Worm (Caenorhabditis elegans): ENCODE data around the gene T22F3.11.
"Not testable (repeated sequence)": the region's sequence is repeated elsewhere in the genome, so short reads cannot be mapped to it uniquely, and the experiment has no call there.

The T22F3.11 gene

DNA sequence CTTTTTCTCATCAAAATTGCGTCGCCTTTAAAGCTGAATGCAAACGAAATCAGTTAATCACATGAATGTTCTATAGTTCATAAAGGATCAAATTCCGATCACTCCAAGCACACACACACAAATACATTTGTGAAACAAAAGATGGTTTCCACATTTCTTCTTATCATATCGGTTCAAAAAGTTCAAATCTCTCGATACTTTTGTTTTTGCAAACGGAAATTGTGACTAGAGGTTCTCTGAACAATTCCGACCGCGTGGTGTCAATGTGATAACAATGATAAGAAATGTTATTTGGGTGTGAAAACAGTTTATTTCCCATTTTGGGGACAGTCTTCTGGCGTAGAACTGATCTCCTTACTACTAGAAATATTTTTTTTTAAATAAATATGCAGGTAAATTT is 2.5 kb upstream of the T22F3.11 start:
- TF ChIP-seq dao-5 (tag; optimal IDR thresholded peaks at IDR 0.05) (no peak), him-1 (tag; optimal IDR thresholded peaks at IDR 0.05) (no peak), W03F9.2 (tag; optimal IDR thresholded peaks at IDR 0.05) (no peak)

ce11 chrV:3613042-3613441 is 1.3 kb downstream of the T22F3.11 start:
- TF ChIP-seq dao-5 (tag; optimal IDR thresholded peaks at IDR 0.05) (no peak), W03F9.2 (tag; optimal IDR thresholded peaks at IDR 0.05) (no peak), him-1 (tag; optimal IDR thresholded peaks at IDR 0.05) (no peak)

- no peak for TF ChIP-seq him-1 (tag; optimal IDR thresholded peaks at IDR 0.05)
- no peak for TF ChIP-seq W03F9.2 (tag; optimal IDR thresholded peaks at IDR 0.05)
- no peak for TF ChIP-seq dao-5 (tag; optimal IDR thresholded peaks at IDR 0.05)
Measured at ce11 chrV:3611654-3612053, 2.7 kb downstream of the T22F3.11 start, which contains the start of gene T22F3.10. Gene T22F3.10 (minus strand): TSS chrV:3611754.

- TF ChIP-seq dao-5 (tag; optimal IDR thresholded peaks at IDR 0.05): no peak
- TF ChIP-seq W03F9.2 (tag; optimal IDR thresholded peaks at IDR 0.05): no peak
- no peak for TF ChIP-seq him-1 (tag; optimal IDR thresholded peaks at IDR 0.05)
Measured at ce11 chrV:3610709-3611108, 3.6 kb downstream of the T22F3.11 start.

DNA sequence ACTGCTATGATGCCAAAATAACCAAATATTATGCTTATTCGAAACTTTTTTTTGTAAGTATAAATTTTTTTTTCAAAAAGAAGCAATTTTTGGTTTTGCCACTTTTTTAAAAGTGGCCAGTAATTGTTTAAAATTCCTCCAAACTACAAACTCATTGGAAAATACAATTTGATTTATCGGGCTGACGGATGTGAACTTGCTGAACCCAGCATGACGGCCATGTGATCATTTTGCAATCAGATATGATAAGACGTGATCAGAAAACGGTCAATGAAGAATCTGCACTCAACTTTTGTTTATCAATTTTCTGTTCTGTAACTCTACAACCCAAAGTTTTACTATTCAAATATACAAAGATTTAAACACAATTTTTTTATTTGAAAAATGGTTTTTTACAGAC is 8.0 kb downstream of the T22F3.11 start:
- TF ChIP-seq dao-5 (tag; optimal IDR thresholded peaks at IDR 0.05): no peak

- TF ChIP-seq him-1 (tag; optimal IDR thresholded peaks at IDR 0.05) (no peak), W03F9.2 (tag; optimal IDR thresholded peaks at IDR 0.05) (no peak), dao-5 (tag; optimal IDR thresholded peaks at IDR 0.05) (no peak)
Measured at ce11 chrV:3605325-3605724, 9.0 kb downstream of the T22F3.11 start, which contains the start of gene T22F3.8. Gene T22F3.8 (minus strand): TSS chrV:3605425.

DNA sequence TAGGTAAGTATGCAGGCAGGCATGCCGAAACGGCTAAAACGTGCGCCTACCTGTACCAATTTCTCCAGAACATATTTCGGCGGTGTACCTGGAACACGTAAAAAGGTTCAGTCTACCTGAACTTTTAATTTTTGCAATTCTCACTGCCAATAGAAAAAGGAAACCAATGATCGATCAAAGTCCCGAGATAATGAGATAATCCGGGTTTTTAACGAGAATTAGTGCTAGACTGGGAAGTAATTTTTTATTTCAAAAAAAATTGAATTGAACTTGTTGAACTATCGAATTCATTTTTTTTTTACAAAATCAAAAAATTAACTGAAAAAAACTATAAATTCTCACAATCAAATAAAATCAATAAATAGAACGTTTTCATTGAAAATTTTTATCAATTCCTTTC is 13.8 kb downstream of the T22F3.11 start, which contains the start of gene T22F3.7:
Gene T22F3.7, minus strand, starts transcription at position 101 of the 400 bp plus-strand sequence.
- no peak for TF ChIP-seq W03F9.2 (tag; optimal IDR thresholded peaks at IDR 0.05)
- TF ChIP-seq him-1 (tag; optimal IDR thresholded peaks at IDR 0.05): no peak
- TF ChIP-seq dao-5 (tag; optimal IDR thresholded peaks at IDR 0.05): no peak

ce11 chrV:3597052-3597451 is 17.3 kb downstream of the T22F3.11 start, which contains the start of gene srh-212:
Gene srh-212 (minus strand): TSS chrV:3597152.
- not testable (repeated sequence) for TF ChIP-seq dao-5, W03F9.2, him-1 (tag; optimal IDR thresholded peaks at IDR 0.05)

DNA sequence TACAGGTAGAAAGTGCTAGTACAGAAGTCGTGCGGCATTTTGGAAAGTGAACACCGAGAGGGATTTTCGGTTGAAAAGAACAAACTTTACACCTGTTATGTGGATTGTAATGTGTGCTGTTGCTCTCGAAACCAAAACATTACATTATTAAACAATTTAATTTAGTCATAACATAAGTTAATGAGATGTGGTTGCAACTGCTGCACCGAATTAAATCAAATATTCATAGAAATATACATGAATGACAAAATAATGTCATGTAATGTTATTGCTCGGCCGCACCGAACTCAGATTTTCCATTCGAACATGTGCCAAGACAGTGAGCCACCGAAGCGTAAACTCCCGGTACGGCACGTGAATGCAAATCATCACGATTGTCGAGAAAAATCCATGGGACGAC is 19.4 kb downstream of the T22F3.11 start, which contains the start of gene srh-213:
Gene srh-213, minus strand, starts transcription at position 101 of the 400 bp plus-strand sequence.
- TF ChIP-seq dao-5 (tag; optimal IDR thresholded peaks at IDR 0.05) (no peak), W03F9.2 (tag; optimal IDR thresholded peaks at IDR 0.05) (no peak), him-1 (tag; optimal IDR thresholded peaks at IDR 0.05) (no peak)

ce11 chrV:3592099-3592498 is 22.3 kb downstream of the T22F3.11 start, which contains the start of gene T22F3.12:
Gene T22F3.12 (minus strand): TSS chrV:3592199.
- TF ChIP-seq dao-5 (tag; optimal IDR thresholded peaks at IDR 0.05): no peak
- TF ChIP-seq him-1 (tag; optimal IDR thresholded peaks at IDR 0.05): no peak
- no peak for TF ChIP-seq W03F9.2 (tag; optimal IDR thresholded peaks at IDR 0.05)

DNA sequence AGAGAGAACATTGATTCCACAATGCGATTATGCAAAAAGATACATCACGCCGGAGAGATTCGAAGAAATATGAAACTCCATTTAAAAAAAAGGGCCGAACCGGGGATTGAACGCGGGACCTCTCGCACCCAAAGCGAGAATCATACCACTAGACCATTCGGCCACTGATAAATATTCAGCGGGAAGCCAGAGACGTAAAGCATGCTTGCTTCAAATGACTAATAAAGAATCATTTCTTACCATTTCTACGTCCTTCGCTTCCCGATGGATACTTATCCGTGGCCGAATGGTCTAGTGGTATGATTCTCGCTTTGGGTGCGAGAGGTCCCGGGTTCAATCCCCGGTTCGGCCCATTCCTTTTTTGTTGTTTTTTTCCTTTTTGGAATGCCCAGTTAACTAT is 26.1 kb downstream of the T22F3.11 start:
- TF ChIP-seq him-1 (tag; optimal IDR thresholded peaks at IDR 0.05) (no peak), dao-5 (tag; optimal IDR thresholded peaks at IDR 0.05) (no peak), W03F9.2 (tag; optimal IDR thresholded peaks at IDR 0.05) (no peak)

ce11 chrV:3587633-3588032 is 26.7 kb downstream of the T22F3.11 start:
- TF ChIP-seq W03F9.2 (tag; optimal IDR thresholded peaks at IDR 0.05): no peak
- no peak for TF ChIP-seq dao-5 (tag; optimal IDR thresholded peaks at IDR 0.05)
- no peak for TF ChIP-seq him-1 (tag; optimal IDR thresholded peaks at IDR 0.05)

DNA sequence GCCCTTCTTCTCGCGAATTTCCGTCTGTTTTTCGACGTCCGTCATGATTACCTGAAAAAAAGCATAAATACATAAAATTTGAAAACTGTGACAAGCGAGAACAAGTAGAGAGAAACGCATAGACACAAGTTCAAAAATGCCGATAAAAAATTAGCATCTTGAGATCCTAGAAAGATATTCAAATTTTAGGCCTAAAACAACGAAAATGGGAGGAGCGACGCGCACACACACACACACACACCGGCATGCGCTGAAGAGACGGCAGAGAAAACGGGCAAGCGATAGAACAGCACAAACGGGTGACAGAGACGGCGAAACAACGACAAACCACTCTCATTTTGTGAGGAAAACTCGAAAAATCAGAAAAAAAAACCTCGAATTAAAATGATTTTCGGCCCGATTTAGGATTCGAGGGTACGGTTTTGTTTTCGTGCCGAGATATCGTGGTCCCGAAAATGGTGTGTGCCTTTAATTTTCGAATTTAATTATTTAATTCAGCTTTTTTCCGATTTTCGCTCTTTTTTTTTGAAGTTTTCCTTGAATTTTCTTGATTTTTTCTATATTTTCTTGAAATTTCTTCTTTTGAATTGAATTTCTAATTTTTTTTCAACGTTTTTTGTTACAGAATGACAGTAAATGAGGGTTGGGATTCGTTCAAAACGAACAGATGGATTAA is 28.2 kb downstream of the T22F3.11 start, which contains the start of the genes rpl-11.1 and T22F3.2:
Gene rpl-11.1, minus strand, starts transcription at position 51 of the 676 bp plus-strand sequence.
Gene T22F3.2, plus strand, starts transcription at position 626 of the 676 bp plus-strand sequence.
- TF ChIP-seq W03F9.2 (tag; optimal IDR thresholded peaks at IDR 0.05): no peak
- no peak for TF ChIP-seq him-1 (tag; optimal IDR thresholded peaks at IDR 0.05)
- no peak for TF ChIP-seq dao-5 (tag; optimal IDR thresholded peaks at IDR 0.05)

ce11 chrV:3585011-3585410 is 29.3 kb downstream of the T22F3.11 start:
- TF ChIP-seq him-1 (tag; optimal IDR thresholded peaks at IDR 0.05): no peak
- TF ChIP-seq dao-5 (tag; optimal IDR thresholded peaks at IDR 0.05): no peak
- no peak for TF ChIP-seq W03F9.2 (tag; optimal IDR thresholded peaks at IDR 0.05)
